Fruit fly (Drosophila melanogaster): ENCODE results near the gene CG15432.

Gene CG15432

DNA sequence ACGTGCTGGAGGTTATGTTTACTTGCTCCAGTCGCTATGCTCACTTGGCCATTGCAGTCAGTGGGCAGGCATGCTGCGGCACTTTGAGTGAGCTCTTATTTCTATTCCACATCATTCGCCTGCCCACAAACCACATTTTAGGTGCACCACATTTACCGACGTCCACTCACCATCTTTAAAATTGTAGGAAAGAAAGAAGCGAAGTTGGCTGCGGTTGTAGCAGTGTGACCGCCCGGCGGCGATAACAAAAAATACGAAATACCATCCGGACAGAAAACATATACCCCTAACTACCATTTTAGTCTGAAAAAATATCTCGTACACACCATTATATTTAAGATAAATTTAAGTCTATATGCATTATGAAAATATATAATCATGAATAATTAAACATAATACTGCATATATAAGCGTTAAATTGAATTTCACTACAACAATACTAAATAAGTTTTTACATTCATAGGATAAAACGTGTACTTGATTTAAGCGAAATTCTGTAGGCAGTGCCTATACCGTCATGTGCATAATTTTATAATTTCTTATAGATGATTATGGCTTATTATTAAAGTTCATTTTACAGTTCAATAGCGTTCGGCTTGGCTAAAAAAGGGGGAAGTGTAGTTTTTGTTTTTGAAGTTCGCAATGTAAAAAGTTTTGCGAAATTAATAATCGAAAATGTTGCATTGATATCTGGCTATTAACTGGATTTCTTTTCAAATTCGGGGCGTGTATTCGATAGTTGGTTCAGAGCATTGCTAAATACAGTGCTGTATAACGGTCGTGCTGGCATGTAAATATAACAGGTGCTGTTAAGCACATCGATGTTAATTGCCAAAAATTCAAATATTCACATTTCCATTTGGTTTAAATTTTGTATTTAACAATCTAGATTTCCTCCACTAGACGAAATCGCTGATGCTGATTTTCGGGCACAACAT, 16.3 kb downstream of the CG15432 start, which contains the start of gene RpL27A (continued):
- peak; percentile 79 for TF ChIP-seq CG14710 (tag; optimal IDR thresholded peaks at IDR 0.05)
- peak; percentile 63 for TF ChIP-seq Bteb2 (GFP tag; optimal IDR thresholded peaks at IDR 0.05)
- peak; percentile 84 for TF ChIP-seq CG10209 (GFP tag; optimal IDR thresholded peaks at IDR 0.05)
- TF ChIP-seq nom (GFP tag; optimal IDR thresholded peaks at IDR 0.05): peak; percentile 81
- TF ChIP-seq Dfd (GFP tag; optimal IDR thresholded peaks at IDR 0.05): peak in 1 of 2 experiments; percentile 62
- TF ChIP-seq CG42726 (GFP tag; IDR thresholded peaks at IDR 0.05; ENCODE audit: partially characterized antibody): peak; percentile 53; the same call in 1 of the 2 replicates
- peak; percentile 62 for TF ChIP-seq CG18764 (GFP tag; optimal IDR thresholded peaks at IDR 0.05)
- TF ChIP-seq cad (GFP tag; optimal IDR thresholded peaks at IDR 0.05): no peak
- TF ChIP-seq Poxn (GFP tag; IDR thresholded peaks at IDR 0.05): peak; percentile 37; the same call in 1 of the 2 replicates
- no peak for TF ChIP-seq Elba2 (GFP tag; optimal IDR thresholded peaks at IDR 0.05)
- peak; percentile 69 for TF ChIP-seq ewg (GFP tag; optimal IDR thresholded peaks at IDR 0.05)
- peak; percentile 91 for TF ChIP-seq ash1 (GFP tag; optimal IDR thresholded peaks at IDR 0.05)
- peak; percentile 54 for TF ChIP-seq gsb (GFP tag; IDR thresholded peaks at IDR 0.05)
- peak; percentile 70 for TF ChIP-seq CG14050 (GFP tag; IDR thresholded peaks at IDR 0.05)
- TF ChIP-seq kay (GFP tag; optimal IDR thresholded peaks at IDR 0.05): peak; percentile 34
- TF ChIP-seq CG2116 (GFP tag; optimal IDR thresholded peaks at IDR 0.05): peak; percentile 69
- TF ChIP-seq gcm2 (GFP tag; optimal IDR thresholded peaks at IDR 0.05): peak; percentile 43
- no peak for TF ChIP-seq usp (GFP tag; optimal IDR thresholded peaks at IDR 0.05)
- peak; percentile 81; the same call in 2 of the 3 replicates for TF ChIP-seq CG34422 (GFP tag; IDR thresholded peaks at IDR 0.05)
- 0 out of 3 replicates have a peak, but pooled peaks have one; percentile 52 for TF ChIP-seq CG2889 (GFP tag; IDR thresholded peaks at IDR 0.05)
- TF ChIP-seq Kr (GFP tag; optimal IDR thresholded peaks at IDR 0.05): no peak
- TF ChIP-seq dmrt11E (tag; optimal IDR thresholded peaks at IDR 0.05): peak; percentile 58
- peak; percentile 64 for TF ChIP-seq CG12236 (GFP tag; optimal IDR thresholded peaks at IDR 0.05)
- TF ChIP-seq Stat92E (GFP tag; optimal IDR thresholded peaks at IDR 0.05): peak in 1 of 3 experiments; percentile 46
- TF ChIP-seq ci (GFP tag; IDR thresholded peaks at IDR 0.05): peak; percentile 97
- peak; percentile 53 for TF ChIP-seq CG10147 (GFP tag; optimal IDR thresholded peaks at IDR 0.05)
- peak; percentile 65 for TF ChIP-seq CG11398 (GFP tag; optimal IDR thresholded peaks at IDR 0.05)
- no peak for TF ChIP-seq Ravus (GFP tag; IDR thresholded peaks at IDR 0.05)
- peak; percentile 32 for TF ChIP-seq run (tag; optimal IDR thresholded peaks at IDR 0.05)
- peak; percentile 40 for TF ChIP-seq Hmx (GFP tag; optimal IDR thresholded peaks at IDR 0.05)
- peak; percentile 67 for TF ChIP-seq CG6175 (GFP tag; IDR thresholded peaks at IDR 0.05)
- peak; percentile 91 for TF ChIP-seq Rfx (GFP tag; IDR thresholded peaks at IDR 0.05)
- TF ChIP-seq CG7786 (GFP tag; optimal IDR thresholded peaks at IDR 0.05): peak; percentile 40
- TF ChIP-seq CG11696 (GFP tag; IDR thresholded peaks at IDR 0.05): peak; percentile 77
- peak; percentile 48 for TF ChIP-seq CG9609 (GFP tag; optimal IDR thresholded peaks at IDR 0.05)
- no peak for TF ChIP-seq Gsc (GFP tag; IDR thresholded peaks at IDR 0.05)
- peak; percentile 63 for TF ChIP-seq lbe (GFP tag; optimal IDR thresholded peaks at IDR 0.05)
- peak; percentile 39 for TF ChIP-seq emc (GFP tag; optimal IDR thresholded peaks at IDR 0.05)
- TF ChIP-seq h (optimal IDR thresholded peaks at IDR 0.05): no peak
- peak; percentile 69 for TF ChIP-seq Usf (GFP tag; optimal IDR thresholded peaks at IDR 0.05)
- TF ChIP-seq tin (GFP tag; optimal IDR thresholded peaks at IDR 0.05): peak; percentile 59
- peak; percentile 58 for TF ChIP-seq CG8944 (GFP tag; optimal IDR thresholded peaks at IDR 0.05)
- TF ChIP-seq CG3065 (GFP tag; optimal IDR thresholded peaks at IDR 0.05): peak; percentile 28
- no peak for TF ChIP-seq CG34224 (GFP tag; IDR thresholded peaks at IDR 0.05; ENCODE audit: partially characterized antibody)
- TF ChIP-seq CG10543 (GFP tag; optimal IDR thresholded peaks at IDR 0.05): peak; percentile 84
- TF ChIP-seq Ets97D (GFP tag; optimal IDR thresholded peaks at IDR 0.05): peak; percentile 99
- peak; percentile 81 for TF ChIP-seq Fer1 (GFP tag; optimal IDR thresholded peaks at IDR 0.05)
- peak; percentile 61 for TF ChIP-seq CG10274 (GFP tag; optimal IDR thresholded peaks at IDR 0.05)
- TF ChIP-seq CG33213 (GFP tag; optimal IDR thresholded peaks at IDR 0.05): peak; percentile 85
